Fruit fly (Drosophila melanogaster): ENCODE measurements around the gene Acbp5.

The Acbp5 gene

DNA sequence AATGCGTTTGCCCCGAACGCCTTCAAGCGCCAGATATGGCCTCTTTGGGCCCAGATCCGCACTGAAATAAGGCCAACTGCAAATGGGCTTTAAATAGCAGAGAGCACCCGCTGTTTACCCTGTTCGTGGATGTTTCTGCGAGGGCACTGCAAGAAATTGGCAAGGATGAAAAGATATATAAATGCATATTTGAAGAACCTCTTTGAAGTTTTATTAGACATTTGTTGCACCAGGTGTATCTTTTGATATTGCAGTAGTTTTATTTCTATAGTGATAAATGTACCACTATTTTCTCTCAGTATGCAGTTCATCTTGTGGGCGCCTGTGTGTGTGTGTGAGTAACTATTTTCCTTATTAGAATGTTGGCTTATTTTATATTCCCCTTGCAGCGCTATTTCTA lies 25.1 kb upstream of the Acbp5 start (continued):
- TF ChIP-seq CG4820 (GFP tag; optimal IDR thresholded peaks at IDR 0.05) (peak; percentile 36), sisA (GFP tag; IDR thresholded peaks at IDR 0.05) (peak; percentile 81), Scr (GFP tag; IDR thresholded peaks at IDR 0.05; ENCODE audit: partially characterized antibody) (no peak), CG32767 (GFP tag; IDR thresholded peaks at IDR 0.05) (peak; percentile 68), nmo (GFP tag; optimal IDR thresholded peaks at IDR 0.05) (peak; percentile 23), grau (tag; optimal IDR thresholded peaks at IDR 0.05) (peak; percentile 23), CG3281 (GFP tag; optimal IDR thresholded peaks at IDR 0.05) (no peak), Fer3 (tag; optimal IDR thresholded peaks at IDR 0.05) (peak; percentile 17), CG6689 (GFP tag; IDR thresholded peaks at IDR 0.05) (peak; percentile 74), CG1603 (tag; optimal IDR thresholded peaks at IDR 0.05) (no peak), al (GFP tag; IDR thresholded peaks at IDR 0.05) (0 out of 2 replicates have a peak, but pooled peaks have one; percentile 19), ap (GFP tag; IDR thresholded peaks at IDR 0.05) (peak; percentile 25; the same call in 1 of the 2 replicates), CG14441 (GFP tag; IDR thresholded peaks at IDR 0.05) (peak; percentile 65), E2f1 (GFP tag; IDR thresholded peaks at IDR 0.05) (peak; percentile 46; the same call in 1 of the 2 replicates), repo (GFP tag; optimal IDR thresholded peaks at IDR 0.05) (no peak), CG11696 (GFP tag; IDR thresholded peaks at IDR 0.05) (0 out of 2 replicates have a peak, but pooled peaks have one; percentile 19), wor (GFP tag; IDR thresholded peaks at IDR 0.05) (peak; percentile 53; the same call in 1 of the 2 replicates), dysf (GFP tag; IDR thresholded peaks at IDR 0.05) (peak; percentile 73), fd96Cb (tag; optimal IDR thresholded peaks at IDR 0.05) (peak; percentile 10), sd (tag; optimal IDR thresholded peaks at IDR 0.05) (no peak), fru (optimal IDR thresholded peaks at IDR 0.05) (no peak), H2.0 (GFP tag; IDR thresholded peaks at IDR 0.05) (peak; percentile 63), CG7357 (GFP tag; IDR thresholded peaks at IDR 0.05) (peak; percentile 46; the same call in 1 of the 3 replicates), CG11456 (GFP tag; IDR thresholded peaks at IDR 0.05) (peak; percentile 71; the same call in 1 of the 3 replicates), CG7987 (GFP tag; optimal IDR thresholded peaks at IDR 0.05) (no peak), CG6272 (GFP tag; IDR thresholded peaks at IDR 0.05) (peak; percentile 38; the same call in 1 of the 2 replicates), zfh1 (GFP tag; IDR thresholded peaks at IDR 0.05) (0 out of 3 replicates have a peak, but pooled peaks have one; percentile 35), CG17568 (GFP tag; optimal IDR thresholded peaks at IDR 0.05) (no peak), C15 (GFP tag; IDR thresholded peaks at IDR 0.05) (0 out of 3 replicates have a peak, but pooled peaks have one; percentile 31), CG11560 (tag; IDR thresholded peaks at IDR 0.05) (0 out of 3 replicates have a peak, but pooled peaks have one; percentile 35), Doc3 (GFP tag; IDR thresholded peaks at IDR 0.05; ENCODE audit: partially characterized antibody) (no peak), shn (GFP tag; optimal IDR thresholded peaks at IDR 0.05) (no peak), sob (GFP tag; IDR thresholded peaks at IDR 0.05) (peak; percentile 58), prd (optimal IDR thresholded peaks at IDR 0.05) (no peak), prd (GFP tag; IDR thresholded peaks at IDR 0.05) (peak; percentile 92), dmrt99B (tag; optimal IDR thresholded peaks at IDR 0.05) (peak; percentile 50), CG8478 (optimal IDR thresholded peaks at IDR 0.05) (no peak), MBD-R2 (GFP tag; IDR thresholded peaks at IDR 0.05) (peak; percentile 31; the same call in 1 of the 2 replicates), aop (GFP tag; IDR thresholded peaks at IDR 0.05) (0 out of 2 replicates have a peak, but pooled peaks have one; percentile 36), CG4404 (GFP tag; IDR thresholded peaks at IDR 0.05) (peak; percentile 35; the same call in 1 of the 2 replicates), Nf-YA (GFP tag; IDR thresholded peaks at IDR 0.05) (peak; percentile 63), CG10321 (GFP tag; IDR thresholded peaks at IDR 0.05) (0 out of 2 replicates have a peak, but pooled peaks have one; percentile 22), CG13775 (GFP tag; optimal IDR thresholded peaks at IDR 0.05) (no peak), hb (GFP tag; IDR thresholded peaks at IDR 0.05; ENCODE audit: partially characterized antibody) (no peak), Aef1 (GFP tag; IDR thresholded peaks at IDR 0.05) (peak; percentile 56; the same call in 2 of the 3 replicates), CG15073 (GFP tag; optimal IDR thresholded peaks at IDR 0.05) (no peak), HLH3B (GFP tag; IDR thresholded peaks at IDR 0.05) (peak; percentile 72), CG11695 (GFP tag; IDR thresholded peaks at IDR 0.05) (peak; percentile 39; the same call in 1 of the 3 replicates), her (GFP tag; optimal IDR thresholded peaks at IDR 0.05) (no peak), E2f2 (GFP tag; IDR thresholded peaks at IDR 0.05) (peak; percentile 46), CG16863 (GFP tag; optimal IDR thresholded peaks at IDR 0.05) (peak; percentile 8), CG17328 (GFP tag; IDR thresholded peaks at IDR 0.05) (peak; percentile 51)

Data from whole organism, embryonic.